Fruit fly (Drosophila melanogaster): Measurements from ENCODE around the gene CG12661.

Gene CG12661

DNA sequence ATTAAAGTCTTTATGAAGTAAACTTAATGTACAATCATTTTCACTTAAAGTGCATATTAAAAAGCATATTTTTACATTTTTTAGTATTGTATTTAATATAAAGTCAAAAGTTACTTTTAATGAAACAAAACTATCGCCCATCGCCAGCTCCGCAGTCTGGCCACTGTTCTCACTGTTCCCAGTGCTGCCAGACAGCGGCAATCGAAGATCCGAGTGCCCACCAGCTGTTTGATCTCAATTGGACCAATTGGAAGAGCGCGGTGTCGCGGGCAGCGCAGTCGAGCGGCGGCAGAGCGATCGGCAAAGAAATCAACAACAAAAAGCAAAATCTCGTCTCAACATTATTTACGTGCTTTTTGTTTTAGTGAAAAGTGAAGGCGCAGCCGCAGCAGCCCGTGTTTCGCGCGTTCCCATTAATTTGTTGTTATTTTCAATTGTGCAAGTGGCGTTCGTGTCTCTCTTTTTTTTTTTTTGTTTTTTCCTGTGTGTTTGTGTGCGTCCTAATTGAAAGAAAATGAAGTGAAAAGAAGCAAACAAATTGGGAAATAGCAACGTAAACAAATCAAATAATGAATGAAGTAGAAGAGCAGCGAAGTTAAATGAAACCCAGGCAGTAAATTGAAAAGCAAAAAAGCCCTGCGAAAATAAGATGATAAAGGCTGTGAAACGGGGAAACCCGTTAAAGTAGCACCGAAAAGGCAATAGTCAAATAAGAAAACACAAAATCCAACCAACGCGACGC is 16.5 kb downstream of the CG12661 start, which contains the start of gene rdgA:
TSS of gene rdgA (plus strand) at position 264 of the 742 bp plus-strand sequence.
- TF ChIP-seq D1 (tag; optimal IDR thresholded peaks at IDR 0.05) (no peak), CG34367 (tag; optimal IDR thresholded peaks at IDR 0.05) (no peak), Snoo (tag; optimal IDR thresholded peaks at IDR 0.05) (no peak), CG4496 (GFP tag; IDR thresholded peaks at IDR 0.05) (peak; percentile 68), Ets98B (GFP tag; IDR thresholded peaks at IDR 0.05) (peak; percentile 33; the same call in 1 of the 2 replicates), CG13204 (GFP tag; optimal IDR thresholded peaks at IDR 0.05) (no peak), rn (GFP tag; IDR thresholded peaks at IDR 0.05) (no peak), Pif1B (GFP tag; optimal IDR thresholded peaks at IDR 0.05) (no peak), CG32121 (GFP tag; IDR thresholded peaks at IDR 0.05) (peak; percentile 36; the same call in 1 of the 2 replicates), Pif1A (GFP tag; optimal IDR thresholded peaks at IDR 0.05) (no peak)

DNA sequence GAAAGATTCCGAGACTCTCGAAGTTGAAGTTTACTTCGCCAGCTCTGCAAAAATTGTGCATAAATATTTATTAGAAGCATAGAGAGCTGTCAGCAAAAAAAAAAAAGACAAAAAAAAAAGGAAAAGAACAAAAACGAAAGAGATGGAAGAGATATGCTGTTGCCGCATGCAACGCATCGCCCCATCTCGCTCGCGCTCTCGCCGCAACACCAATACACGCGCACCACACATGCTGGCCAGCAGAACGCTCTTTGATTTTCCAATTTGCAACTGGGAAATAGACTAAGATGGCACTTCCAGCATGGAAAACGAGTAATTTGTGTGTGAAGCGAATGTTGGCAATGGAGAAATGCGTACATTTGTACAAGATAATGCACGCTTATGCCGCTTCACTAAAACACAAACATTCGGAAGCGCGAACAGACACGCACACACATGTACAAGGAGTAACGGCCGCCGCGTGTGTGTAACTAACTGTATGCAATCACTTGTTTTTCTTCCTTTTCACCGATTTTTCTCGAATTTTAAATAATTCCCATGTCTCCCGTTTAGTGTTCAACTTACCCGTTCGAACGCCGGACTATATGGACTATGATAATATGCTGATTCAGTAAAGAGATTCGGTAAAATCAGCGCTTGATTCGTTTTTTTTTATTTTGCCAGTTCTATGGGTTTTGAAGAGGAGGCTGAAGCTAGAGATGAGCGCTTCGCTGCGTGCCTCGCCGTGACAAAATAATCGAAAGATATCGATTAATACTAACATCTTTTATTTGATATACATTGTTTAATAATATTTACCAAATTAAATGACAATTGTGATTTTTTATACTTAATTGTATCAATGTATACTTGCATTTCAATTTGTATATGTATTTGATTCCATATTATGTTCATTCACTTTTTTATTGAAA is 17.7 kb downstream of the CG12661 start:
- TF ChIP-seq rn (GFP tag; IDR thresholded peaks at IDR 0.05) (no peak), CG32121 (GFP tag; IDR thresholded peaks at IDR 0.05) (0 out of 2 replicates have a peak, but pooled peaks have one; percentile 21), Snoo (tag; optimal IDR thresholded peaks at IDR 0.05) (no peak), Pif1A (GFP tag; optimal IDR thresholded peaks at IDR 0.05) (no peak), CG4496 (GFP tag; IDR thresholded peaks at IDR 0.05) (peak; percentile 66; the same call in 2 of the 3 replicates), D1 (tag; optimal IDR thresholded peaks at IDR 0.05) (no peak), EcR (GFP tag; optimal IDR thresholded peaks at IDR 0.05) (peak; percentile 90), CG8301 (tag; optimal IDR thresholded peaks at IDR 0.05) (no peak), CG9948 (tag; optimal IDR thresholded peaks at IDR 0.05) (no peak)

DNA sequence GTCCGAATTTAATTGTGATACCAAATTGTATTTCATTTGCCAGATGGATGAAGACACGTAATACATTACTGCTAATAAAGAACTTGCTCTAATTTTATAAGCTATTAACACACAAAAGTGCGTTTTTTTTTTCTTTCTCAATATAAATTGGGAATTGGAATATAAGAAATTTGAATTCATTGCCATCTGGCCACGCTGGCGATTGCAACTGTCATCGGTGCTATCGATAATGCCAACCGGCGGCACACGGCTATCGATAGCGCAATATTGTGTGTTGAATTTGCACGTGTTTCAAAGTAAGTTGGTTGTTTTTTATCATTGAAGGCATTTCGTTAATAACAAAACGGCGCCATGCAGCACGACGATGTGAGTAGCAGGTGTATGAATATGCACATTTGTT is 22.0 kb downstream of the CG12661 start, which contains the start of gene Rbm13:
TSS of gene Rbm13 (plus strand) at position 253 of the 400 bp plus-strand sequence.
- no peak for TF ChIP-seq CG10348 (GFP tag; IDR thresholded peaks at IDR 0.05)

DNA sequence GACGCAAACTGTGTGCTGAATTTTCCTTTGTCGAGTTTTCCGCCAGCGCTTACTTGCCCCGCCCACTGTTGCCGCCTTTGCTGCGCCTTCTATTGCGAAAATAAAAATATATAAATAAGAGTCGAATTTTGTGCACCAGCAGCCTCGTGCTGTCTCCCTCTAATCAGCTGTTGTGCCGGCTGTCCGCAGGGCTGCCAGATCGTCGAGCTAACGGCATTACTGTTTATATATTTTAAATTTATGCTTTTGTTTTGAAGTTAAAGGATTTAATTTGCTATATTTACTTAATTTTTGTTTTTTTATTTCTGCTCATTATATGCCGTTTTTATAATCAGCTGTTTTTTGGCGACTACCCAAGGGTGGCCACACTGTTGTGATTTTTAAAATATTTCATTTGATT is 23.4 kb downstream of the CG12661 start, which contains the start of gene Uros1:
TSS of gene Uros1 (minus strand) at position 171 of the 400 bp plus-strand sequence.
- TF ChIP-seq CG8159 (tag; optimal IDR thresholded peaks at IDR 0.05) (no peak), CG8301 (tag; optimal IDR thresholded peaks at IDR 0.05) (no peak), CG4496 (GFP tag; IDR thresholded peaks at IDR 0.05) (peak; percentile 59; the same call in 2 of the 3 replicates), EcR (GFP tag; optimal IDR thresholded peaks at IDR 0.05) (no peak), Pif1B (GFP tag; optimal IDR thresholded peaks at IDR 0.05) (peak; percentile 15), CG9948 (tag; optimal IDR thresholded peaks at IDR 0.05) (no peak), CG12605 (GFP tag; IDR thresholded peaks at IDR 0.05) (0 out of 2 replicates have a peak, but pooled peaks have one; percentile 25), CG32121 (GFP tag; IDR thresholded peaks at IDR 0.05) (no peak)

DNA sequence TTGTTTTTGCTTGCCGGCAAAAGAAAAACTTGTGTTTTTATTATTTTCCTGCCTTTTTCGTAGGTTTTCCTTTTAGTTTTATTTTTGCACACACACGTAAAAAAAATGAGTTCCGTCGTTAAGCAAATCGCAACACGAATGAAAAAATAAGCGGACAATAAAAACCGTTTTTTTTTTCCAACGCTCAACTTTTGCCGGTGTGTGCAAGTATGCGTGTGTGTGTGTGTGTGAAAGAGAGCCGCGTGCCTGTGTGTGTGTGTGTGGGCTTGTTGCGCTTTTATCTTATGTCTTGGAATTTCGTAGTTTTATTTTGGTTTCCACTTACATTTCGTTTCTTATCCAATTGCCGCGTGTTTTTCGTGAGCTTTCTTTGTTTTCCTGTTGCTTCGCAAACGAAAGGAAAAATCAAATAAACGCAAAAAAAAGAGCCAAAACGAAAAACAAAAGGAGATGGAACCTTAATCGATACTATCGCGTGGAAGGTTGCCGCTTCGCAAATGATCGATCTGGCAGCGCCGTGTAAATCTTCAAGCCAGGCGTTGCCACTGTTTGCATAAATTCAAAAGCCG is 25.5 kb downstream of the CG12661 start, which contains the start of gene Moe:
TSS of gene Moe (minus strand) at position 474 of the 569 bp plus-strand sequence.
- TF ChIP-seq D1 (tag; optimal IDR thresholded peaks at IDR 0.05) (no peak), CG8301 (tag; optimal IDR thresholded peaks at IDR 0.05) (peak; percentile 62), Snoo (tag; optimal IDR thresholded peaks at IDR 0.05) (peak; percentile 3), CG32121 (GFP tag; IDR thresholded peaks at IDR 0.05) (peak; percentile 82), CG34367 (tag; optimal IDR thresholded peaks at IDR 0.05) (peak; percentile 62), EcR (GFP tag; optimal IDR thresholded peaks at IDR 0.05) (peak; percentile 32), Pif1B (GFP tag; optimal IDR thresholded peaks at IDR 0.05) (peak; percentile 51), CG8159 (tag; optimal IDR thresholded peaks at IDR 0.05) (peak; percentile 57), Ets98B (GFP tag; IDR thresholded peaks at IDR 0.05) (peak; percentile 40), CG17806 (tag; optimal IDR thresholded peaks at IDR 0.05) (peak; percentile 39), fd96Ca (GFP tag; IDR thresholded peaks at IDR 0.05) (0 out of 3 replicates have a peak, but pooled peaks have one; percentile 51), CG9948 (tag; optimal IDR thresholded peaks at IDR 0.05) (peak; percentile 48), gl (tag; optimal IDR thresholded peaks at IDR 0.05) (peak; percentile 64), CG10348 (GFP tag; IDR thresholded peaks at IDR 0.05) (no peak), CG12605 (GFP tag; IDR thresholded peaks at IDR 0.05) (peak; percentile 77), CG13204 (GFP tag; optimal IDR thresholded peaks at IDR 0.05) (peak; percentile 65), Pif1A (GFP tag; optimal IDR thresholded peaks at IDR 0.05) (peak; percentile 70), CG4496 (GFP tag; IDR thresholded peaks at IDR 0.05) (peak; percentile 70), rn (GFP tag; IDR thresholded peaks at IDR 0.05) (peak; percentile 35), CG14655 (GFP tag; optimal IDR thresholded peaks at IDR 0.05) (peak; percentile 76), CG15710 (tag; optimal IDR thresholded peaks at IDR 0.05) (peak; percentile 55)
